Fruit fly (Drosophila melanogaster) whole organism, embryonic: ENCODE results near the gene mfr.

Experiments used
- CG11695 ChIP-seq: fragments of 200-800 bp; sonication (Bioruptor generic); IDR thresholded peaks from 3 replicates; pipeline ENCODE4 v1.3.6; 2022; ENCODE audit warnings: missing biosample characterization, missing genetic modification characterization
- CG12104 ChIP-seq: fragments of 200-800 bp; sonication (Bioruptor generic); optimal IDR thresholded peaks from 3 replicates; lab custom pipeline; 2016; ENCODE audit warnings: missing biosample characterization, missing genetic modification characterization
- CG12942 ChIP-seq: fragments of 200-800 bp; sonication (Bioruptor generic); optimal IDR thresholded peaks from 3 replicates; lab custom pipeline; 2016; ENCODE audit warnings: missing biosample characterization, missing genetic modification characterization
- CG13775 ChIP-seq: fragments of 200-800 bp; sonication (Bioruptor generic); optimal IDR thresholded peaks from 3 replicates; lab custom pipeline; 2017; ENCODE audit warnings: missing biosample characterization, mild to moderate bottlenecking, missing genetic modification characterization
- CG14014 ChIP-seq: fragments of 200-800 bp; sonication (Bioruptor generic); IDR thresholded peaks from 2 replicates; pipeline ENCODE4 v1.3.6; 2022; ENCODE audit warnings: missing biosample characterization, missing genetic modification characterization
- CG14710 ChIP-seq: fragments of 200-800 bp; sonication (Bioruptor generic); optimal IDR thresholded peaks from 3 replicates; lab custom pipeline; 2019; ENCODE audit warnings: missing biosample characterization, mild to moderate bottlenecking, missing genetic modification characterization, moderate library complexity
- CG32532 ChIP-seq: fragments of 200-800 bp; sonication (Bioruptor generic); IDR thresholded peaks from 2 replicates; pipeline ENCODE4 v1.3.6; 2022; ENCODE audit warnings: missing biosample characterization, missing genetic modification characterization
- CG4360 ChIP-seq: fragments of 200-800 bp; sonication (Bioruptor generic); IDR thresholded peaks from 2 replicates; pipeline ENCODE4 v1.3.6; 2022; ENCODE audit warnings: missing biosample characterization, missing genetic modification characterization
- CG7839 ChIP-seq: fragments of 200-800 bp; sonication (Bioruptor generic); optimal IDR thresholded peaks from 3 replicates; lab custom pipeline; 2018; ENCODE audit warnings: missing biosample characterization, mild to moderate bottlenecking, missing genetic modification characterization, moderate library complexity
- CG9437 ChIP-seq: fragments of 200-800 bp; sonication (Bioruptor generic); optimal IDR thresholded peaks from 2 replicates; lab custom pipeline; 2018; ENCODE audit warnings: missing biosample characterization, mild to moderate bottlenecking, missing genetic modification characterization
- CG9727 ChIP-seq: fragments of 200-800 bp; sonication (Bioruptor generic); optimal IDR thresholded peaks from 3 replicates; lab custom pipeline; 2017; ENCODE audit warnings: missing biosample characterization, mild to moderate bottlenecking, missing genetic modification characterization
- D19A ChIP-seq: fragments of 200-800 bp; optimal IDR thresholded peaks from 3 replicates; lab custom pipeline; 2019; ENCODE audit warnings: missing biosample characterization, mild to moderate bottlenecking, missing genetic modification characterization, moderate library complexity
- Deaf1 ChIP-seq: fragments of 200-800 bp; optimal IDR thresholded peaks from 3 replicates; lab custom pipeline; 2019; ENCODE audit warnings: missing biosample characterization, mild to moderate bottlenecking, missing genetic modification characterization, moderate library complexity
- Dll ChIP-seq: fragments of 200-800 bp; sonication (Bioruptor generic); IDR thresholded peaks from 4 replicates; pipeline ENCODE4 v1.3.6; 2022; ENCODE audit warnings: missing biosample characterization, missing genetic modification characterization; ENCODE audit not compliant: partially characterized antibody
- Fer1 ChIP-seq: fragments of 200-800 bp; sonication (Bioruptor generic); optimal IDR thresholded peaks from 2 replicates; lab custom pipeline; 2017; ENCODE audit warnings: missing biosample characterization, mild to moderate bottlenecking, missing genetic modification characterization
- Gug ChIP-seq: fragments of 200-800 bp; sonication (Bioruptor generic); IDR thresholded peaks from 4 replicates; pipeline ENCODE4 v1.3.6; 2022; ENCODE audit warnings: missing biosample characterization, missing genetic modification characterization
- H15 ChIP-seq: fragments of 200-800 bp; sonication (Bioruptor generic); IDR thresholded peaks from 3 replicates; pipeline ENCODE4 v1.3.6; 2022; ENCODE audit warnings: missing biosample characterization, missing genetic modification characterization
- Lim3 ChIP-seq: fragments of 200-800 bp; sonication (Bioruptor generic); IDR thresholded peaks from 2 replicates; pipeline ENCODE4 v1.3.6; 2022; ENCODE audit warnings: missing biosample characterization, missing genetic modification characterization
- NC2β ChIP-seq: fragments of 200-800 bp; sonication (Bioruptor generic); optimal IDR thresholded peaks from 2 replicates; lab custom pipeline; 2016; ENCODE audit warnings: missing biosample characterization, missing genetic modification characterization
- Nf-YB ChIP-seq: fragments of 200-800 bp; sonication (Bioruptor generic); optimal IDR thresholded peaks from 3 replicates; lab custom pipeline; 2019; ENCODE audit warnings: missing biosample characterization, mild to moderate bottlenecking, missing genetic modification characterization, moderate library complexity
- Nf-YC ChIP-seq: fragments of 200-800 bp; optimal IDR thresholded peaks from 3 replicates; lab custom pipeline; 2019; ENCODE audit warnings: missing biosample characterization, mild to moderate bottlenecking, missing genetic modification characterization, moderate library complexity
- Oaz ChIP-seq: fragments of 200-800 bp; sonication (Bioruptor generic); IDR thresholded peaks from 2 replicates; pipeline ENCODE4 v1.3.6; 2022; ENCODE audit warnings: missing biosample characterization, missing genetic modification characterization
- Rx ChIP-seq: fragments of 200-800 bp; sonication (Bioruptor generic); IDR thresholded peaks from 2 replicates; pipeline ENCODE4 v1.3.6; 2022; ENCODE audit warnings: missing biosample characterization, missing genetic modification characterization
- Scr ChIP-seq: fragments of 200-800 bp; sonication (Bioruptor generic); IDR thresholded peaks from 2 replicates; pipeline ENCODE4 v1.3.6; 2022; ENCODE audit warnings: missing biosample characterization, missing genetic modification characterization; ENCODE audit not compliant: partially characterized antibody
- Ssrp ChIP-seq: fragments of 200-800 bp; sonication (Bioruptor generic); optimal IDR thresholded peaks from 2 replicates; lab custom pipeline; 2018; ENCODE audit warnings: missing biosample characterization, mild to moderate bottlenecking, missing genetic modification characterization, moderate library complexity
- Tbp ChIP-seq: fragments of >200 bp; optimal IDR thresholded peaks from 2 replicates; lab custom pipeline; 2018; ENCODE audit warnings: missing biosample characterization, missing genetic modification characterization
- Trl ChIP-seq, 3 experiments: fragments of >200 bp in 2 of 3; fragments of 200-800 bp in 1 of 3; sonication (Bioruptor generic) in 1 of 3; optimal IDR thresholded peaks; 2 replicates in 1 of 3; 3 replicates in 2 of 3; lab custom pipeline; 2016 to 2017; ENCODE audit warnings: missing biosample characterization in 1 of 3, missing genetic modification characterization in 1 of 3
- ato ChIP-seq: fragments of 200-800 bp; sonication (Bioruptor generic); IDR thresholded peaks from 2 replicates; pipeline ENCODE4 v1.3.6; 2022; ENCODE audit warnings: missing biosample characterization, missing genetic modification characterization; ENCODE audit not compliant: partially characterized antibody
- br ChIP-seq: fragments of >200 bp; optimal IDR thresholded peaks from 2 replicates; lab custom pipeline; 2017
- bsh ChIP-seq, 2 experiments: fragments of 200-800 bp; sonication (Bioruptor generic); optimal IDR thresholded peaks; 2 replicates each; lab custom pipeline; 2017 to 2018; ENCODE audit warnings: mild to moderate bottlenecking in 2 of 2, missing biosample characterization in 2 of 2, missing genetic modification characterization in 2 of 2, moderate library complexity in 1 of 2
- caup ChIP-seq: fragments of 200-800 bp; sonication (Bioruptor generic); optimal IDR thresholded peaks from 3 replicates; lab custom pipeline; 2017; ENCODE audit warnings: missing biosample characterization, mild to moderate bottlenecking, missing genetic modification characterization, moderate library complexity; ENCODE audit not compliant: severe bottlenecking
- crp ChIP-seq, 2 experiments: fragments of 200-800 bp; sonication (Bioruptor generic); optimal IDR thresholded peaks; 2 replicates in 1 of 2; 3 replicates in 1 of 2; lab custom pipeline; 2017; ENCODE audit warnings: missing biosample characterization in 2 of 2, missing genetic modification characterization in 2 of 2, mild to moderate bottlenecking in 1 of 2, moderate library complexity in 1 of 2
- kah ChIP-seq: fragments of 200-800 bp; sonication (Bioruptor generic); optimal IDR thresholded peaks from 2 replicates; lab custom pipeline; 2018; ENCODE audit warnings: missing biosample characterization, mild to moderate bottlenecking, missing genetic modification characterization
- pan ChIP-seq, 4 experiments: fragments of >200 bp in 3 of 4; fragments of 200-800 bp in 1 of 4; sonication (Bioruptor generic) in 1 of 4; optimal IDR thresholded peaks in 3 of 4; IDR thresholded peaks in 1 of 4; 2 replicates each; pipeline versions ENCODE4 v1.3.6 to Lab custom; 2017 to 2022; ENCODE audit warnings: missing biosample characterization in 2 of 4, missing genetic modification characterization in 2 of 4, mixed read lengths in 1 of 4
- repo ChIP-seq: fragments of 200-800 bp; sonication (Bioruptor generic); optimal IDR thresholded peaks from 2 replicates; lab custom pipeline; 2016; ENCODE audit warnings: missing biosample characterization, missing genetic modification characterization
- schlank ChIP-seq: fragments of 200-800 bp; sonication (Bioruptor generic); optimal IDR thresholded peaks from 2 replicates; lab custom pipeline; 2018; ENCODE audit warnings: missing biosample characterization, mild to moderate bottlenecking, missing genetic modification characterization
- sd ChIP-seq: fragments of 200-800 bp; sonication (Bioruptor generic); optimal IDR thresholded peaks from 3 replicates; lab custom pipeline; 2018; ENCODE audit warnings: missing biosample characterization, mild to moderate bottlenecking, missing genetic modification characterization, moderate library complexity
- slbo ChIP-seq: fragments of 200-800 bp; sonication (Bioruptor generic); IDR thresholded peaks from 2 replicates; pipeline ENCODE4 v1.3.6; 2022; ENCODE audit warnings: missing biosample characterization, missing genetic modification characterization
- sqz ChIP-seq: fragments of 200-800 bp; sonication (Bioruptor generic); optimal IDR thresholded peaks from 3 replicates; lab custom pipeline; 2018; ENCODE audit warnings: missing biosample characterization, mild to moderate bottlenecking, missing genetic modification characterization
- stwl ChIP-seq: fragments of 200-800 bp; sonication (Bioruptor generic); optimal IDR thresholded peaks from 3 replicates; lab custom pipeline; 2018; ENCODE audit warnings: missing biosample characterization, mild to moderate bottlenecking, missing genetic modification characterization, moderate library complexity
- trem ChIP-seq: fragments of 200-800 bp; optimal IDR thresholded peaks from 3 replicates; lab custom pipeline; 2019; ENCODE audit warnings: missing biosample characterization, mild to moderate bottlenecking, missing genetic modification characterization, moderate library complexity
- vnd ChIP-seq: fragments of 200-800 bp; sonication (Bioruptor generic); IDR thresholded peaks from 3 replicates; pipeline ENCODE4 v1.3.6; 2022; ENCODE audit warnings: missing biosample characterization, missing genetic modification characterization; ENCODE audit not compliant: partially characterized antibody
- zfh1 ChIP-seq: fragments of 200-800 bp; sonication (Bioruptor generic); IDR thresholded peaks from 3 replicates; pipeline ENCODE4 v1.3.6; 2022; ENCODE audit warnings: missing biosample characterization, missing genetic modification characterization

Gene mfr

dm6 chr3L:8953962-8954647, 41.6 kb upstream of the mfr start, which contains the start of the genes CG43783 and orb2 (continued):
- TF ChIP-seq pan (optimal IDR thresholded peaks at IDR 0.05; lab: Kevin White, UChicago) = no peak
- TF ChIP-seq pan (GFP tag; optimal IDR thresholded peaks at IDR 0.05 in 1 of 2, IDR thresholded peaks at IDR 0.05 in 1 of 2) = no peak
- TF ChIP-seq Fer1 = no peak

dm6 chr3L:8953199-8953956, 40.9 kb upstream of the mfr start:
- TF ChIP-seq CG14014 (GFP tag; lab: Robert Waterston, UW) (peak; percentile 30; the same call in 1 of the 2 replicates), vnd (peak; percentile 26; the same call in 1 of the 3 replicates), br (lab: Kevin White, UChicago) (no peak), Fer1 (peak; percentile 82), CG13775 (GFP tag; lab: Kevin White, UChicago) (peak; percentile 24), NC2β (GFP tag; lab: Kevin White, UChicago) (no peak), caup (GFP tag; lab: Kevin White, UChicago) (peak; percentile 60), Oaz (GFP tag; lab: Robert Waterston, UW) (no peak; the same call in 1 of the 2 replicates), Ssrp (tag; lab: Kevin White, UChicago) (peak; percentile 60), CG11695 (GFP tag; lab: Robert Waterston, UW) (peak; percentile 50; the same call in 1 of the 3 replicates), CG4360 (GFP tag; lab: Robert Waterston, UW) (0 out of 2 replicates have a peak, but pooled peaks have one; percentile 4), CG14710 (tag; lab: Kevin White, UChicago) (peak; percentile 44), zfh1 (no peak), ato (peak; percentile 27; the same call in 1 of the 2 replicates), Deaf1 (tag; lab: Kevin White, UChicago) (peak; percentile 99), slbo (peak; percentile 25), stwl (tag; lab: Kevin White, UChicago) (peak; percentile 27), Trl (optimal IDR thresholded peaks at IDR 0.05; lab: Kevin White, UChicago) (no peak), Trl (GFP tag; optimal IDR thresholded peaks at IDR 0.05; lab: Kevin White, UChicago) (peak; percentile 22), repo (GFP tag; lab: Kevin White, UChicago) (no peak), Rx (GFP tag; lab: Robert Waterston, UW) (no peak), sd (no peak), CG9727 (GFP tag; lab: Kevin White, UChicago) (peak; percentile 63), CG12104 (GFP tag; lab: Kevin White, UChicago) (peak; percentile 28), trem (tag; lab: Kevin White, UChicago) (peak; percentile 9), Gug (GFP tag; lab: Robert Waterston, UW) (0 out of 4 replicates have a peak, but pooled peaks have one; percentile 8), schlank (tag; lab: Kevin White, UChicago) (no peak), CG7839 (tag; lab: Kevin White, UChicago) (peak; percentile 78), H15 (no peak), D19A (tag; lab: Kevin White, UChicago) (peak; percentile 75), Tbp (GFP tag; lab: Kevin White, UChicago) (no peak), Nf-YC (peak; percentile 73), kah (GFP tag; lab: Kevin White, UChicago) (peak; percentile 4), Scr (GFP tag; lab: Robert Waterston, UW) (peak; percentile 17), Dll (no peak; the same call in 2 of the 4 replicates), CG12942 (no peak), CG32532 (0 out of 2 replicates have a peak, but pooled peaks have one; percentile 9), Lim3 (no peak), crp (GFP tag; optimal IDR thresholded peaks at IDR 0.05; lab: Kevin White, UChicago) (peak in 1 of 2 experiments; percentile 52), sqz (peak; percentile 54), Nf-YB (GFP tag; lab: Kevin White, UChicago) (peak; percentile 52), CG9437 (GFP tag; lab: Kevin White, UChicago) (peak; percentile 26), bsh (GFP tag; optimal IDR thresholded peaks at IDR 0.05; lab: Kevin White, UChicago) (peak; percentile 64)
